Fruit fly (Drosophila melanogaster) whole organism, embryonic: ENCODE data around the gene bnl.

Experiments used
- Adf1 ChIP-seq: fragments of 200-800 bp; sonication (Bioruptor generic); IDR thresholded peaks from 2 replicates; pipeline ENCODE4 v1.3.6; 2022; ENCODE audit warnings: missing biosample characterization, missing genetic modification characterization
- B-H1 ChIP-seq: fragments of 200-800 bp; sonication (Bioruptor generic); IDR thresholded peaks from 3 replicates; pipeline ENCODE4 v1.3.6; 2022; ENCODE audit warnings: missing biosample characterization, missing genetic modification characterization
- Bteb2 ChIP-seq: fragments of 200-800 bp; sonication (Bioruptor generic); optimal IDR thresholded peaks from 2 replicates; lab custom pipeline; 2016; ENCODE audit warnings: missing biosample characterization, missing genetic modification characterization
- CG1024 ChIP-seq: fragments of 200-800 bp; sonication (Bioruptor generic); IDR thresholded peaks from 2 replicates; pipeline ENCODE4 v1.3.6; 2022; ENCODE audit warnings: missing biosample characterization, missing genetic modification characterization
- CG10267 ChIP-seq: fragments of 200-800 bp; sonication (Bioruptor generic); optimal IDR thresholded peaks from 2 replicates; lab custom pipeline; 2018; ENCODE audit warnings: missing biosample characterization, mild to moderate bottlenecking, missing genetic modification characterization, moderate library complexity
- CG12659 ChIP-seq: fragments of 200-800 bp; sonication (Bioruptor generic); optimal IDR thresholded peaks from 3 replicates; lab custom pipeline; 2017; ENCODE audit warnings: mild to moderate bottlenecking, missing biosample characterization, missing genetic modification reagents, missing genetic modification characterization
- CG13123 ChIP-seq: fragments of 200-800 bp; sonication (Bioruptor generic); optimal IDR thresholded peaks from 2 replicates; lab custom pipeline; 2016; ENCODE audit warnings: missing biosample characterization, missing genetic modification characterization
- CG13287 ChIP-seq: fragments of 200-800 bp; sonication (Bioruptor generic); IDR thresholded peaks from 2 replicates; pipeline ENCODE4 v1.3.6; 2022; ENCODE audit warnings: missing biosample characterization, missing genetic modification characterization; ENCODE audit not compliant: partially characterized antibody
- CG14860 ChIP-seq: fragments of 200-800 bp; sonication (Bioruptor generic); IDR thresholded peaks from 3 replicates; pipeline ENCODE4 v1.3.6; 2022; ENCODE audit warnings: missing biosample characterization, missing genetic modification characterization; ENCODE audit not compliant: partially characterized antibody
- CG17186 ChIP-seq: fragments of 200-800 bp; sonication (Bioruptor generic); optimal IDR thresholded peaks from 3 replicates; lab custom pipeline; 2017; ENCODE audit warnings: missing biosample characterization, missing genetic modification reagents, missing genetic modification characterization
- CG18262 ChIP-seq: fragments of 200-800 bp; optimal IDR thresholded peaks from 3 replicates; lab custom pipeline; 2019; ENCODE audit warnings: missing biosample characterization, mild to moderate bottlenecking, missing genetic modification characterization, moderate library complexity
- CG2875 ChIP-seq: fragments of 200-800 bp; sonication (Bioruptor generic); optimal IDR thresholded peaks from 2 replicates; lab custom pipeline; 2017; ENCODE audit warnings: missing biosample characterization, mild to moderate bottlenecking, missing genetic modification characterization, missing genetic modification reagents
- CG7928 ChIP-seq: fragments of 200-800 bp; sonication (Bioruptor generic); optimal IDR thresholded peaks from 2 replicates; lab custom pipeline; 2017; ENCODE audit warnings: missing biosample characterization, mild to moderate bottlenecking, missing genetic modification characterization
- CG7963 ChIP-seq: fragments of 200-800 bp; sonication (Bioruptor generic); IDR thresholded peaks from 3 replicates; pipeline ENCODE4 v1.3.6; 2022; ENCODE audit warnings: missing biosample characterization, missing genetic modification characterization; ENCODE audit not compliant: partially characterized antibody
- CG8281 ChIP-seq: fragments of 200-800 bp; sonication (Bioruptor generic); optimal IDR thresholded peaks from 2 replicates; lab custom pipeline; 2018; ENCODE audit warnings: missing biosample characterization, mild to moderate bottlenecking, missing genetic modification characterization, moderate library complexity
- CG8924 ChIP-seq: fragments of 200-800 bp; optimal IDR thresholded peaks from 3 replicates; lab custom pipeline; 2019; ENCODE audit warnings: missing biosample characterization, mild to moderate bottlenecking, missing genetic modification characterization, moderate library complexity
- CG8944 ChIP-seq: fragments of 200-800 bp; sonication (Bioruptor generic); optimal IDR thresholded peaks from 3 replicates; lab custom pipeline; 2016; ENCODE audit warnings: missing biosample characterization, missing genetic modification characterization
- CG9437 ChIP-seq: fragments of 200-800 bp; sonication (Bioruptor generic); optimal IDR thresholded peaks from 2 replicates; lab custom pipeline; 2018; ENCODE audit warnings: missing biosample characterization, mild to moderate bottlenecking, missing genetic modification characterization
- CG9609 ChIP-seq: fragments of 200-800 bp; sonication (Bioruptor generic); optimal IDR thresholded peaks from 3 replicates; lab custom pipeline; 2016; ENCODE audit warnings: missing biosample characterization, missing genetic modification characterization
- D19A ChIP-seq: fragments of 200-800 bp; optimal IDR thresholded peaks from 3 replicates; lab custom pipeline; 2019; ENCODE audit warnings: missing biosample characterization, mild to moderate bottlenecking, missing genetic modification characterization, moderate library complexity
- HLH3B ChIP-seq: fragments of 200-800 bp; sonication (Bioruptor generic); IDR thresholded peaks from 2 replicates; pipeline ENCODE4 v1.3.6; 2022; ENCODE audit warnings: missing biosample characterization, missing genetic modification characterization
- HLHmδ ChIP-seq: fragments of 200-800 bp; sonication (Bioruptor generic); optimal IDR thresholded peaks from 2 replicates; lab custom pipeline; 2018; ENCODE audit warnings: missing biosample characterization, mild to moderate bottlenecking, missing genetic modification characterization, moderate library complexity
- Lim3 ChIP-seq: fragments of 200-800 bp; sonication (Bioruptor generic); IDR thresholded peaks from 2 replicates; pipeline ENCODE4 v1.3.6; 2022; ENCODE audit warnings: missing biosample characterization, missing genetic modification characterization
- MBD-R2 ChIP-seq: fragments of 200-800 bp; sonication (Bioruptor generic); IDR thresholded peaks from 2 replicates; pipeline ENCODE4 v1.3.6; 2022; ENCODE audit warnings: missing biosample characterization, missing genetic modification characterization
- MTF-1 ChIP-seq: fragments of 200-800 bp; sonication (Bioruptor generic); optimal IDR thresholded peaks from 2 replicates; lab custom pipeline; 2018; ENCODE audit warnings: missing biosample characterization, mild to moderate bottlenecking, missing genetic modification characterization, borderline replicate concordance
- Max ChIP-seq: fragments of 200-800 bp; sonication (Bioruptor generic); optimal IDR thresholded peaks from 2 replicates; lab custom pipeline; 2016; ENCODE audit warnings: missing biosample characterization, mild to moderate bottlenecking, missing genetic modification characterization
- Meics ChIP-seq: fragments of 200-800 bp; sonication (Bioruptor generic); optimal IDR thresholded peaks from 2 replicates; lab custom pipeline; 2017; ENCODE audit warnings: missing biosample characterization, mild to moderate bottlenecking, missing genetic modification characterization
- Mrtf ChIP-seq: fragments of 200-800 bp; sonication (Bioruptor generic); IDR thresholded peaks from 3 replicates; pipeline ENCODE4 v1.3.6; 2022; ENCODE audit warnings: missing biosample characterization, missing genetic modification characterization
- Opbp ChIP-seq: fragments of 200-800 bp; sonication (Bioruptor generic); IDR thresholded peaks from 3 replicates; pipeline ENCODE4 v1.3.6; 2022; ENCODE audit warnings: missing biosample characterization, missing genetic modification characterization; ENCODE audit not compliant: partially characterized antibody
- Ravus ChIP-seq: fragments of 200-800 bp; sonication (Bioruptor generic); IDR thresholded peaks from 2 replicates; pipeline ENCODE4 v1.3.6; 2022; ENCODE audit warnings: missing biosample characterization, missing genetic modification characterization
- Rx ChIP-seq: fragments of 200-800 bp; sonication (Bioruptor generic); IDR thresholded peaks from 2 replicates; pipeline ENCODE4 v1.3.6; 2022; ENCODE audit warnings: missing biosample characterization, missing genetic modification characterization
- Sry-δ ChIP-seq: fragments of 200-800 bp; sonication (Bioruptor generic); optimal IDR thresholded peaks from 2 replicates; lab custom pipeline; 2016; ENCODE audit warnings: missing biosample characterization, missing genetic modification characterization
- ara ChIP-seq: fragments of 200-800 bp; sonication (Bioruptor generic); IDR thresholded peaks from 2 replicates; pipeline ENCODE4 v1.3.6; 2022; ENCODE audit warnings: missing biosample characterization, missing genetic modification characterization
- chm ChIP-seq: fragments of 200-800 bp; sonication (Bioruptor generic); IDR thresholded peaks from 2 replicates; pipeline ENCODE4 v1.3.6; 2022; ENCODE audit warnings: missing biosample characterization, missing genetic modification characterization
- chn ChIP-seq: fragments of 200-800 bp; sonication (Bioruptor generic); optimal IDR thresholded peaks from 2 replicates; lab custom pipeline; 2016; ENCODE audit warnings: missing biosample characterization, missing genetic modification characterization
- cwo ChIP-seq: fragments of 200-800 bp; sonication (Bioruptor generic); optimal IDR thresholded peaks from 3 replicates; lab custom pipeline; 2017; ENCODE audit warnings: missing biosample characterization, missing genetic modification characterization, mild to moderate bottlenecking, moderate library complexity, missing genetic modification reagents
- danr ChIP-seq: fragments of 200-800 bp; sonication (Bioruptor generic); IDR thresholded peaks from 2 replicates; pipeline ENCODE4 v1.3.6; 2022; ENCODE audit warnings: missing biosample characterization, missing genetic modification characterization
- gem ChIP-seq: fragments of 200-800 bp; sonication (Bioruptor generic); optimal IDR thresholded peaks from 2 replicates; lab custom pipeline; 2019; ENCODE audit warnings: missing biosample characterization, mild to moderate bottlenecking, missing genetic modification characterization, moderate library complexity
- hbn ChIP-seq: fragments of 200-800 bp; sonication (Bioruptor generic); IDR thresholded peaks from 2 replicates; pipeline ENCODE4 v1.3.6; 2022; ENCODE audit warnings: missing biosample characterization, missing genetic modification characterization; ENCODE audit not compliant: partially characterized antibody
- knrl ChIP-seq: fragments of 200-800 bp; sonication (Bioruptor generic); IDR thresholded peaks from 3 replicates; pipeline ENCODE4 v1.3.6; 2022; ENCODE audit warnings: missing biosample characterization, missing genetic modification characterization; ENCODE audit not compliant: partially characterized antibody
- nau ChIP-seq: fragments of 200-800 bp; sonication (Bioruptor generic); optimal IDR thresholded peaks from 3 replicates; lab custom pipeline; 2017; ENCODE audit warnings: missing biosample characterization, mild to moderate bottlenecking, missing genetic modification characterization, missing genetic modification reagents
- nom ChIP-seq: fragments of 200-800 bp; sonication (Bioruptor generic); optimal IDR thresholded peaks from 2 replicates; lab custom pipeline; 2017; ENCODE audit warnings: missing biosample characterization, missing genetic modification characterization, mild to moderate bottlenecking, moderate library complexity, missing genetic modification reagents
- otp ChIP-seq: fragments of 200-800 bp; sonication (Bioruptor generic); IDR thresholded peaks from 3 replicates; pipeline ENCODE4, ENCODE4 v1.3.6; 2022; ENCODE audit warnings: missing biosample characterization, missing genetic modification characterization
- phol ChIP-seq: fragments of 200-800 bp; sonication (Bioruptor generic); optimal IDR thresholded peaks from 3 replicates; lab custom pipeline; 2018; ENCODE audit warnings: missing biosample characterization, mild to moderate bottlenecking, missing genetic modification characterization, moderate library complexity
- prd ChIP-seq, 3 experiments: fragments of >200 bp in 2 of 3; fragments of 200-800 bp in 1 of 3; sonication (Bioruptor generic) in 1 of 3; optimal IDR thresholded peaks in 2 of 3; IDR thresholded peaks in 1 of 3; 2 replicates in 2 of 3; 3 replicates in 1 of 3; pipeline versions ENCODE4 v1.3.6 to Lab custom; 2017 to 2022; ENCODE audit warnings: missing biosample characterization in 1 of 3, missing genetic modification characterization in 1 of 3
- sqz ChIP-seq: fragments of 200-800 bp; sonication (Bioruptor generic); optimal IDR thresholded peaks from 3 replicates; lab custom pipeline; 2018; ENCODE audit warnings: missing biosample characterization, mild to moderate bottlenecking, missing genetic modification characterization
- stc ChIP-seq: fragments of 200-800 bp; sonication (Bioruptor generic); IDR thresholded peaks from 2 replicates; pipeline ENCODE4 v1.3.6; 2022; ENCODE audit warnings: missing biosample characterization, missing genetic modification characterization
- usp ChIP-seq: fragments of >200 bp; optimal IDR thresholded peaks from 2 replicates; lab custom pipeline; 2017; ENCODE audit warnings: missing biosample characterization, missing genetic modification characterization
- vnd ChIP-seq: fragments of 200-800 bp; sonication (Bioruptor generic); IDR thresholded peaks from 3 replicates; pipeline ENCODE4 v1.3.6; 2022; ENCODE audit warnings: missing biosample characterization, missing genetic modification characterization; ENCODE audit not compliant: partially characterized antibody
- vvl ChIP-seq: fragments of 200-800 bp; sonication (Bioruptor generic); IDR thresholded peaks from 2 replicates; pipeline ENCODE4 v1.3.6; 2022; ENCODE audit warnings: missing biosample characterization, missing genetic modification characterization

The bnl gene

dm6 chr3R:19802508-19802907, 34.1 kb downstream of the bnl start:
- no peak for TF ChIP-seq prd (optimal IDR thresholded peaks at IDR 0.05; lab: Kevin White, UChicago)
- no peak for TF ChIP-seq prd (GFP tag; IDR thresholded peaks at IDR 0.05; lab: Robert Waterston, UW)
- peak; percentile 71; the same call in 1 of the 3 replicates for TF ChIP-seq CG14860 (GFP tag; lab: Robert Waterston, UW)
- peak; percentile 62 for TF ChIP-seq CG13287
- TF ChIP-seq otp (GFP tag; lab: Robert Waterston, UW) = no peak
- no peak for TF ChIP-seq CG1024
- no peak for TF ChIP-seq B-H1
- TF ChIP-seq CG7963 (GFP tag; lab: Robert Waterston, UW) = peak; percentile 85
- peak; percentile 62; the same call in 2 of the 3 replicates for TF ChIP-seq knrl (GFP tag; lab: Robert Waterston, UW)
- no peak for TF ChIP-seq gem (tag; lab: Kevin White, UChicago)
- TF ChIP-seq MBD-R2 (GFP tag; lab: Robert Waterston, UW) = no peak
- TF ChIP-seq chn (GFP tag; lab: Kevin White, UChicago) = no peak
- no peak for TF ChIP-seq Adf1
- TF ChIP-seq Meics (GFP tag; lab: Kevin White, UChicago) = no peak
- TF ChIP-seq HLH3B (GFP tag; lab: Robert Waterston, UW) = no peak
- no peak for TF ChIP-seq nau (GFP tag; lab: Kevin White, UChicago)
- no peak for TF ChIP-seq Rx
- no peak for TF ChIP-seq CG18262
- 0 out of 2 replicates have a peak, but pooled peaks have one; percentile 18 for TF ChIP-seq hbn (GFP tag; lab: Robert Waterston, UW)
- TF ChIP-seq ara (GFP tag; lab: Robert Waterston, UW) = no peak
- TF ChIP-seq Mrtf = no peak
- TF ChIP-seq Bteb2 (GFP tag; lab: Kevin White, UChicago) = no peak
- TF ChIP-seq vvl (GFP tag; lab: Robert Waterston, UW) = peak; percentile 23; the same call in 1 of the 2 replicates
- no peak for TF ChIP-seq CG8944
- no peak for TF ChIP-seq nom (GFP tag; lab: Kevin White, UChicago)
- TF ChIP-seq CG8924 (tag; lab: Kevin White, UChicago) = no peak
- peak; percentile 25; the same call in 1 of the 2 replicates for TF ChIP-seq chm
- no peak for TF ChIP-seq D19A (tag; lab: Kevin White, UChicago)
- TF ChIP-seq CG13123 (GFP tag; lab: Kevin White, UChicago) = no peak
- no peak for TF ChIP-seq HLHmδ (GFP tag; lab: Kevin White, UChicago)
- TF ChIP-seq cwo (GFP tag; lab: Kevin White, UChicago) = no peak
- TF ChIP-seq Lim3 (GFP tag; lab: Robert Waterston, UW) = no peak
- TF ChIP-seq Opbp (GFP tag; lab: Robert Waterston, UW) = peak; percentile 90
- TF ChIP-seq Ravus (GFP tag; lab: Robert Waterston, UW) = no peak
- TF ChIP-seq MTF-1 (GFP tag; lab: Kevin White, UChicago) = no peak
- no peak for TF ChIP-seq CG9437 (GFP tag; lab: Kevin White, UChicago)
- no peak for TF ChIP-seq usp (GFP tag; lab: Kevin White, UChicago)
- TF ChIP-seq Max (GFP tag; lab: Kevin White, UChicago) = no peak
- no peak for TF ChIP-seq sqz (GFP tag; lab: Kevin White, UChicago)
- TF ChIP-seq stc (GFP tag; lab: Robert Waterston, UW) = no peak
- TF ChIP-seq CG17186 (GFP tag; lab: Kevin White, UChicago) = no peak
- TF ChIP-seq vnd = peak; percentile 65
- no peak for TF ChIP-seq CG9609 (GFP tag; lab: Kevin White, UChicago)
- no peak for TF ChIP-seq CG7928 (GFP tag; lab: Kevin White, UChicago)
- no peak for TF ChIP-seq CG8281 (tag; lab: Kevin White, UChicago)
- no peak for TF ChIP-seq CG2875 (GFP tag; lab: Kevin White, UChicago)
- no peak for TF ChIP-seq phol (tag; lab: Kevin White, UChicago)
- TF ChIP-seq danr = no peak
- no peak for TF ChIP-seq Sry-δ (GFP tag; lab: Kevin White, UChicago)
- TF ChIP-seq CG10267 (tag; lab: Kevin White, UChicago) = no peak
- no peak for TF ChIP-seq CG12659 (GFP tag; lab: Kevin White, UChicago)
